Worm (Caenorhabditis elegans) whole organism, L4 larva: ENCODE results near the gene hcp-2.

ENCODE experiments used
- ZK337.2 ChIP-seq: fragments of 200-800 bp; sonication (Bioruptor generic); IDR thresholded peaks from 2 replicates; pipeline ENCODE4 v1.3.6; 2022; ENCODE audit warnings: missing genetic modification reagents, missing genetic modification characterization, missing compliant biosample characterization
- aly-2 ChIP-seq: sonication (generic microtip); optimal IDR thresholded peaks from 2 replicates; lab custom pipeline; 2018; ENCODE audit warnings: missing biosample characterization, missing genetic modification characterization
- ama-1 ChIP-seq: fragments of 150-350 bp; optimal IDR thresholded peaks from 2 replicates; lab custom pipeline; 2014; ENCODE audit warnings: inconsistent platforms, mixed read lengths
- attf-4 ChIP-seq: sonication (generic microtip); optimal IDR thresholded peaks from 3 replicates; lab custom pipeline; 2017; ENCODE audit warnings: missing biosample characterization, missing genetic modification characterization
- ceh-44 ChIP-seq: fragments of 200-800 bp; sonication (Bioruptor generic); IDR thresholded peaks from 2 replicates; pipeline ENCODE4 v1.3.6; 2022; ENCODE audit warnings: missing genetic modification reagents, missing genetic modification characterization, missing compliant biosample characterization
- ceh-62 ChIP-seq: sonication (generic microtip); optimal IDR thresholded peaks from 2 replicates; lab custom pipeline; 2017; ENCODE audit warnings: missing biosample characterization, missing genetic modification characterization
- dve-1 ChIP-seq: sonication (generic microtip); optimal IDR thresholded peaks from 2 replicates; lab custom pipeline; 2017; ENCODE audit warnings: antibody characterized with exemption, mild to moderate bottlenecking, missing genetic modification characterization, missing compliant biosample characterization; ENCODE audit not compliant: insufficient read depth
- hlh-11 ChIP-seq: fragments of 200-800 bp; sonication (Bioruptor generic); optimal IDR thresholded peaks from 2 replicates; lab custom pipeline; 2018; ENCODE audit warnings: mild to moderate bottlenecking, missing genetic modification characterization, missing compliant biosample characterization
- lin-38 ChIP-seq: fragments of 200-800 bp; sonication (Bioruptor generic); IDR thresholded peaks from 2 replicates; pipeline ENCODE4 v1.3.6; 2022; ENCODE audit warnings: missing genetic modification reagents, missing genetic modification characterization, missing compliant biosample characterization
- madf-5 ChIP-seq, 2 experiments: fragments of 200-800 bp; sonication (Bioruptor generic); IDR thresholded peaks; 2 replicates each; pipeline ENCODE4 v1.3.6; 2022; ENCODE audit warnings: missing compliant biosample characterization in 2 of 2, missing genetic modification characterization in 2 of 2
- mxl-3 ChIP-seq: fragments of 200-800 bp; sonication (Bioruptor generic); optimal IDR thresholded peaks from 2 replicates; lab custom pipeline; 2018; ENCODE audit warnings: mild to moderate bottlenecking, missing genetic modification characterization, missing compliant biosample characterization
- nhr-10 ChIP-seq: fragments of 150-350 bp; optimal IDR thresholded peaks from 2 replicates; lab custom pipeline; 2014; ENCODE audit warnings: missing biosample characterization, missing genetic modification characterization
- nhr-111 ChIP-seq: fragments of 200-800 bp; sonication (Bioruptor generic); optimal IDR thresholded peaks from 2 replicates; lab custom pipeline; 2018; ENCODE audit warnings: mild to moderate bottlenecking, missing genetic modification characterization, missing compliant biosample characterization
- nhr-28 ChIP-seq: fragments of 150-350 bp; optimal IDR thresholded peaks from 2 replicates; lab custom pipeline; 2014; ENCODE audit warnings: missing biosample characterization, missing genetic modification characterization
- nhr-42 ChIP-seq: fragments of 200-800 bp; sonication (Bioruptor generic); IDR thresholded peaks from 2 replicates; pipeline ENCODE4 v1.3.6; 2022; ENCODE audit warnings: missing genetic modification characterization, missing compliant biosample characterization
- sdz-12 ChIP-seq: fragments of 200-800 bp; sonication (Bioruptor generic); optimal IDR thresholded peaks from 2 replicates; lab custom pipeline; 2018; ENCODE audit warnings: mild to moderate bottlenecking, missing genetic modification characterization, missing compliant biosample characterization
- snpc-4 ChIP-seq: fragments of 150-350 bp; optimal IDR thresholded peaks from 2 replicates; lab custom pipeline; 2014; ENCODE audit warnings: missing biosample characterization, missing genetic modification characterization
- tra-1 ChIP-seq: fragments of 200-800 bp; sonication (Bioruptor generic); IDR thresholded peaks from 2 replicates; pipeline ENCODE4 v1.3.6; 2022; ENCODE audit warnings: missing genetic modification reagents, missing genetic modification characterization, missing compliant biosample characterization
- unc-130 ChIP-seq: sonication (generic microtip); optimal IDR thresholded peaks from 2 replicates; lab custom pipeline; 2016; ENCODE audit warnings: missing genetic modification reagents, missing genetic modification characterization, missing compliant biosample characterization
- vab-7 ChIP-seq: fragments of 200-800 bp; sonication (Bioruptor generic); IDR thresholded peaks from 2 replicates; pipeline ENCODE4 v1.3.6; 2022; ENCODE audit warnings: missing genetic modification reagents, missing genetic modification characterization, missing compliant biosample characterization
- zip-2 ChIP-seq: fragments of 150-350 bp; optimal IDR thresholded peaks from 2 replicates; lab custom pipeline; 2014; ENCODE audit warnings: missing biosample characterization, missing genetic modification characterization

Gene hcp-2

ce11 chrV:9696715-9697114, 51.1 kb downstream of the hcp-2 start, which contains the start of gene her-1:
Gene her-1 (plus strand): TSS chrV:9697015.
- TF ChIP-seq madf-5 (GFP tag; IDR thresholded peaks at IDR 0.05; lab: Robert Waterston, UW): no peak
- TF ChIP-seq mxl-3: no peak
- TF ChIP-seq lin-38 (GFP tag; lab: Robert Waterston, UW): no peak
- TF ChIP-seq nhr-42 (GFP tag; lab: Robert Waterston, UW): no peak
- no peak for TF ChIP-seq hlh-11 (tag; lab: Kevin White, UChicago)
- TF ChIP-seq ceh-44 (GFP tag; lab: Robert Waterston, UW): no peak
- no peak for TF ChIP-seq attf-4 (tag; lab: Kevin White, UChicago)
- no peak for TF ChIP-seq aly-2 (tag; lab: Kevin White, UChicago)
- no peak for TF ChIP-seq ZK337.2
- no peak for TF ChIP-seq ceh-62 (tag; lab: Kevin White, UChicago)
- no peak for TF ChIP-seq ama-1
- TF ChIP-seq nhr-10 (tag; lab: Kevin White, UChicago): no peak
- TF ChIP-seq snpc-4: no peak
- TF ChIP-seq vab-7 (GFP tag; lab: Robert Waterston, UW): no peak
- no peak for TF ChIP-seq nhr-111 (GFP tag; lab: Kevin White, UChicago)
- TF ChIP-seq unc-130 (GFP tag; lab: Kevin White, UChicago): no peak
- TF ChIP-seq sdz-12 (GFP tag; lab: Kevin White, UChicago): no peak
- no peak for TF ChIP-seq zip-2 (tag; lab: Kevin White, UChicago)
- no peak for TF ChIP-seq tra-1 (GFP tag; lab: Robert Waterston, UW)

DNA sequence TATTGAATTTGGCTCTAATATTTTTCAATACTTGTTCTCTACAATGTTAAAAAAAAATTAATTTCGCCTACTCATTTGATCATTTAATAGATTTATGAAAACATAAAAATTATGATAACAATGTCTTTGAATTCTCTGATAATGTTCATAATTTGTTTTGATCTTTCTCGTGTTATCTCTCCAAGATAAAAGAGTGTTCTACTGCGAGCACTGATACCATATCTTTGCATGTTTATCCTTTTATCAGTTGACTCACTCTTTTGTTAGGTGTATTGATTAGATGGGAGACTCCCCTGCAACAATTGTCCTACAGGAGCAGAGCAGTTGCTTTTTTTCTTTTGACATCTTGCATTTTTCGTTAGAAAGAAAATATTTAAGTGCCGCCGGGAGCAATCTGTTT, 53.6 kb downstream of the hcp-2 start:
- TF ChIP-seq nhr-28 (tag; lab: Kevin White, UChicago) (no peak), dve-1 (peak; percentile 8)
